Worm (Caenorhabditis elegans) whole organism, early embryonic: ENCODE results near the gene srsx-10.

ENCODE experiments used
- F13C5.2 ChIP-seq: sonication (generic microtip); optimal IDR thresholded peaks from 2 replicates; lab custom pipeline; 2017; ENCODE audit warnings: mild to moderate bottlenecking, missing genetic modification characterization, inconsistent platforms, missing compliant biosample characterization
- aly-1 ChIP-seq: sonication (generic microtip); optimal IDR thresholded peaks from 2 replicates; lab custom pipeline; 2016; ENCODE audit warnings: missing genetic modification characterization, missing compliant biosample characterization
- ama-1 ChIP-seq: fragments of 150-350 bp; optimal IDR thresholded peaks from 2 replicates; lab custom pipeline; 2014
- ceh-36 ChIP-seq: sonication (generic microtip); optimal IDR thresholded peaks from 2 replicates; lab custom pipeline; 2016; ENCODE audit warnings: missing genetic modification characterization, inconsistent platforms, missing compliant biosample characterization
- ets-7 ChIP-seq: sonication (generic microtip); optimal IDR thresholded peaks from 2 replicates; lab custom pipeline; 2016; ENCODE audit warnings: missing genotype, missing genetic modification characterization, missing compliant biosample characterization
- flt-1 ChIP-seq: fragments of 200-800 bp; sonication (Bioruptor generic); IDR thresholded peaks from 2 replicates; pipeline ENCODE4 v1.3.6; 2022; ENCODE audit warnings: missing genetic modification characterization, missing compliant biosample characterization
- hnd-1 ChIP-seq: sonication (generic microtip); optimal IDR thresholded peaks from 2 replicates; lab custom pipeline; 2016; ENCODE audit warnings: missing genetic modification characterization, missing compliant biosample characterization
- pes-1 ChIP-seq: fragments of 200-800 bp; sonication (Bioruptor generic); IDR thresholded peaks from 2 replicates; pipeline ENCODE4 v1.3.6; 2022; ENCODE audit warnings: missing genetic modification reagents, missing genetic modification characterization, missing compliant biosample characterization
- tbx-11 ChIP-seq: fragments of 200-800 bp; sonication (Bioruptor generic); IDR thresholded peaks from 2 replicates; pipeline ENCODE4 v1.3.6; 2022; ENCODE audit warnings: missing genetic modification characterization, missing compliant biosample characterization

DNA sequence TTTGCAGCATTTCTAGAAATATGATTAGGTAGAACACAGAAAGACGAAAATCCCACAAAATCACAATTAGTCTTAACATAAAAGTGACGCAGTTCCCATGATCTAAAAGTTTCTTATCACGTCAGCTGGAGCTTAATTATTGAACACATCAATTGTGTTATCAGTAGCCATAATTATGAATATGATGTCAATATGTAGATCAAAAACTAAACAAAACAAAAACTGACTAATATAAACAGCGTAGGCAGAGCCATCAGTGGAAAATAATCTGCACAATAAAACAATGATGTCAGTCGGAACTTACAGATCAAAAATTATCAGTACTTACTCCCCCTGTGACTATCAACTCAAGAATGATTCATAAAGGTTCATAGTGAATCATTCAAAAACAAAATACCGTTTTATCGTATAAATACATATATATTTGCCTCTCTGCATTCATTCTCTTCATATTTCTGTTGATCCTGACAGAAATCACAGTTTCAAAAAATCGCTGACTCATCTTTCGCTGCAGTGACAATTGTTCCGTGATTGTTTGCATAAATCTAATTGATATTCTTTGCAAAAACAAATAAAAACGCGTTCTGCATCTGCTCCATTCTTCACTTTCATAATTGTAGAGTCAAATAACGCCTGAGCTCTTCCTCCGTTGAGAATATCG, 37.7 kb upstream of the srsx-10 start, which contains the start of gene srr-6:
- TF ChIP-seq aly-1 (tag; lab: Kevin White, UChicago), result no peak
- no peak for TF ChIP-seq ama-1 (lab: Kevin White, UChicago)
- no peak for TF ChIP-seq ets-7 (tag; lab: Kevin White, UChicago)
- TF ChIP-seq tbx-11 (GFP tag; lab: Robert Waterston, UW), result no peak
- no peak for TF ChIP-seq hnd-1 (tag; lab: Kevin White, UChicago)
- no peak for TF ChIP-seq F13C5.2
- TF ChIP-seq flt-1 (GFP tag; lab: Robert Waterston, UW), result no peak
- no peak for TF ChIP-seq ceh-36 (tag; lab: Kevin White, UChicago)
- TF ChIP-seq pes-1 (GFP tag; lab: Robert Waterston, UW), result no peak
